Fruit fly (Drosophila melanogaster): ENCODE data around the gene CG14130.

dm6 chr3L:11772057-11772456 is 43.2 kb upstream of the CG14130 start, which contains the start of gene Muc68D:
- TF ChIP-seq Ets98B (GFP tag; IDR thresholded peaks at IDR 0.05): no peak
- TF ChIP-seq CG10348 (GFP tag; IDR thresholded peaks at IDR 0.05): no peak
- TF ChIP-seq EcR (GFP tag; optimal IDR thresholded peaks at IDR 0.05): no peak
- TF ChIP-seq CG9948 (tag; optimal IDR thresholded peaks at IDR 0.05): no peak
- TF ChIP-seq CG4496 (GFP tag; IDR thresholded peaks at IDR 0.05): no peak
- no peak for TF ChIP-seq Snoo (tag; optimal IDR thresholded peaks at IDR 0.05)
- no peak for TF ChIP-seq CG8159 (tag; optimal IDR thresholded peaks at IDR 0.05)
- TF ChIP-seq CG15710 (tag; optimal IDR thresholded peaks at IDR 0.05): no peak
- no peak for TF ChIP-seq CG14655 (GFP tag; optimal IDR thresholded peaks at IDR 0.05)
- no peak for TF ChIP-seq fd96Ca (GFP tag; IDR thresholded peaks at IDR 0.05)
- no peak for TF ChIP-seq CG32121 (GFP tag; IDR thresholded peaks at IDR 0.05)
- TF ChIP-seq CG34367 (tag; optimal IDR thresholded peaks at IDR 0.05): no peak
- TF ChIP-seq gl (tag; optimal IDR thresholded peaks at IDR 0.05): no peak
- TF ChIP-seq rn (GFP tag; IDR thresholded peaks at IDR 0.05): no peak
